Fruit fly (Drosophila melanogaster) whole organism, prepupa: ENCODE results near the gene Nmd3.

ENCODE experiments used
- CG11294 ChIP-seq: fragments of 200-800 bp; sonication (Bioruptor generic); IDR thresholded peaks from 2 replicates; pipeline ENCODE4 v1.3.6; 2022; ENCODE audit warnings: missing biosample characterization, missing genetic modification characterization
- CG11762 ChIP-seq: fragments of 200-800 bp; sonication (Bioruptor generic); optimal IDR thresholded peaks from 3 replicates; lab custom pipeline; 2016; ENCODE audit warnings: missing biosample characterization, missing genetic modification characterization; ENCODE audit not compliant: insufficient read depth
- CG11902 ChIP-seq: fragments of 200-800 bp; sonication (Bioruptor generic); optimal IDR thresholded peaks from 3 replicates; lab custom pipeline; 2016; ENCODE audit warnings: missing biosample characterization, missing genetic modification characterization
- CG16779 ChIP-seq: fragments of 200-800 bp; sonication (Bioruptor generic); optimal IDR thresholded peaks from 3 replicates; lab custom pipeline; 2017; ENCODE audit warnings: missing biosample characterization, mild to moderate bottlenecking, missing genetic modification characterization
- CG4318 ChIP-seq: fragments of 200-800 bp; sonication (Bioruptor generic); optimal IDR thresholded peaks from 3 replicates; lab custom pipeline; 2017; ENCODE audit warnings: missing biosample characterization, mild to moderate bottlenecking, missing genetic modification characterization
- CG8632 ChIP-seq: fragments of 200-800 bp; sonication (Bioruptor generic); optimal IDR thresholded peaks from 3 replicates; lab custom pipeline; 2016; ENCODE audit warnings: missing biosample characterization, missing genetic modification characterization
- Hr4 ChIP-seq: fragments of 200-800 bp; sonication (Bioruptor generic); optimal IDR thresholded peaks from 3 replicates; lab custom pipeline; 2016; ENCODE audit warnings: missing biosample characterization, missing genetic modification characterization
- OdsH ChIP-seq: fragments of 200-800 bp; sonication (Bioruptor generic); optimal IDR thresholded peaks from 3 replicates; lab custom pipeline; 2016; ENCODE audit warnings: missing biosample characterization, missing genetic modification characterization
- cyc ChIP-seq: fragments of 200-800 bp; sonication (Bioruptor generic); optimal IDR thresholded peaks from 3 replicates; lab custom pipeline; 2016; ENCODE audit warnings: missing biosample characterization, missing genetic modification characterization
- dsx ChIP-seq: fragments of 200-800 bp; optimal IDR thresholded peaks from 3 replicates; lab custom pipeline; 2019; ENCODE audit warnings: missing biosample characterization, mild to moderate bottlenecking, missing genetic modification characterization, moderate library complexity; ENCODE audit not compliant: poor library complexity, severe bottlenecking
- svp ChIP-seq: fragments of 200-800 bp; sonication (Bioruptor generic); peaks from one replicate; lab custom pipeline; 2016; ENCODE audit warnings: missing biosample characterization, missing genetic modification characterization

- TF ChIP-seq CG11902 (GFP tag; lab: Kevin White, UChicago) (no peak), CG8632 (GFP tag; lab: Kevin White, UChicago) (no peak), CG11762 (no peak), CG16779 (tag; lab: Kevin White, UChicago) (no peak), CG11294 (no peak), cyc (no peak), dsx (GFP tag; lab: Kevin White, UChicago) (no peak), Hr4 (GFP tag; lab: Kevin White, UChicago) (no peak), svp (GFP tag; lab: Kevin White, UChicago) (peak; percentile 78), CG4318 (no peak), OdsH (GFP tag; lab: Kevin White, UChicago) (no peak)
Measured at dm6 chrX:2142275-2142934, 42.1 kb downstream of the Nmd3 start.
